Fruit fly (Drosophila melanogaster) whole organism, embryonic: ENCODE results near the gene Muc30E.

ENCODE experiments used
- ATbp ChIP-seq: fragments of 200-800 bp; sonication (Bioruptor generic); optimal IDR thresholded peaks from 2 replicates; lab custom pipeline; 2017; ENCODE audit warnings: missing biosample characterization, mild to moderate bottlenecking, missing genetic modification characterization, missing genetic modification reagents
- Atf6 ChIP-seq: fragments of 200-800 bp; sonication (Bioruptor generic); IDR thresholded peaks from 2 replicates; pipeline ENCODE4 v1.3.6; 2022; ENCODE audit warnings: missing biosample characterization, missing genetic modification characterization
- BEAF-32 ChIP-seq: fragments of 200-800 bp; sonication (Bioruptor generic); optimal IDR thresholded peaks from 3 replicates; lab custom pipeline; 2017; ENCODE audit warnings: missing biosample characterization, missing genetic modification characterization, mild to moderate bottlenecking, moderate library complexity, missing genetic modification reagents
- Bgb ChIP-seq: fragments of 200-800 bp; sonication (Bioruptor generic); IDR thresholded peaks from 2 replicates; pipeline ENCODE4 v1.3.6; 2022; ENCODE audit warnings: missing biosample characterization, missing genetic modification characterization; ENCODE audit not compliant: partially characterized antibody
- CG10209 ChIP-seq: fragments of 200-800 bp; sonication (Bioruptor generic); optimal IDR thresholded peaks from 3 replicates; lab custom pipeline; 2017; ENCODE audit warnings: missing biosample characterization, mild to moderate bottlenecking, missing genetic modification characterization, missing genetic modification reagents
- CG10654 ChIP-seq: fragments of 200-800 bp; sonication (Bioruptor generic); optimal IDR thresholded peaks from 2 replicates; lab custom pipeline; 2016; ENCODE audit warnings: missing biosample characterization, missing genetic modification characterization
- CG12236 ChIP-seq: fragments of 200-800 bp; sonication (Bioruptor generic); optimal IDR thresholded peaks from 2 replicates; lab custom pipeline; 2016; ENCODE audit warnings: missing biosample characterization, missing genetic modification characterization
- CG12769 ChIP-seq: fragments of 200-800 bp; sonication (Bioruptor generic); optimal IDR thresholded peaks from 2 replicates; lab custom pipeline; 2019; ENCODE audit warnings: missing biosample characterization, mild to moderate bottlenecking, missing genetic modification characterization, moderate library complexity
- CG13775 ChIP-seq: fragments of 200-800 bp; sonication (Bioruptor generic); optimal IDR thresholded peaks from 3 replicates; lab custom pipeline; 2017; ENCODE audit warnings: missing biosample characterization, mild to moderate bottlenecking, missing genetic modification characterization
- CG13894 ChIP-seq: fragments of 200-800 bp; sonication (Bioruptor generic); optimal IDR thresholded peaks from 3 replicates; lab custom pipeline; 2018; ENCODE audit warnings: missing biosample characterization, mild to moderate bottlenecking, missing genetic modification characterization, moderate library complexity
- CG1602 ChIP-seq: fragments of 200-800 bp; sonication (Bioruptor generic); optimal IDR thresholded peaks from 3 replicates; lab custom pipeline; 2016; ENCODE audit warnings: missing biosample characterization, missing genetic modification characterization
- CG17829 ChIP-seq: fragments of 200-800 bp; optimal IDR thresholded peaks from 2 replicates; lab custom pipeline; 2019; ENCODE audit warnings: missing biosample characterization, mild to moderate bottlenecking, missing genetic modification characterization, moderate library complexity
- CG18262 ChIP-seq: fragments of 200-800 bp; optimal IDR thresholded peaks from 3 replicates; lab custom pipeline; 2019; ENCODE audit warnings: missing biosample characterization, mild to moderate bottlenecking, missing genetic modification characterization, moderate library complexity
- CG18476 ChIP-seq: fragments of 200-800 bp; sonication (Bioruptor generic); optimal IDR thresholded peaks from 2 replicates; lab custom pipeline; 2016; ENCODE audit warnings: missing biosample characterization, mild to moderate bottlenecking, missing genetic modification characterization
- CG2120 ChIP-seq: fragments of 200-800 bp; sonication (Bioruptor generic); optimal IDR thresholded peaks from 3 replicates; lab custom pipeline; 2016; ENCODE audit warnings: missing biosample characterization, missing genetic modification characterization
- CG2129 ChIP-seq: fragments of 200-800 bp; sonication (Bioruptor generic); IDR thresholded peaks from 2 replicates; pipeline ENCODE4 v1.3.6; 2022; ENCODE audit warnings: missing biosample characterization, missing genetic modification characterization; ENCODE audit not compliant: partially characterized antibody
- CG31224 ChIP-seq: fragments of 200-800 bp; sonication (Bioruptor generic); IDR thresholded peaks from 2 replicates; pipeline ENCODE4 v1.3.6; 2022; ENCODE audit warnings: missing biosample characterization, missing genetic modification characterization
- CG32772 ChIP-seq: fragments of 200-800 bp; sonication (Bioruptor generic); IDR thresholded peaks from 2 replicates; pipeline ENCODE4 v1.3.6; 2022; ENCODE audit warnings: missing biosample characterization, missing genetic modification characterization
- CG4360 ChIP-seq: fragments of 200-800 bp; sonication (Bioruptor generic); IDR thresholded peaks from 2 replicates; pipeline ENCODE4 v1.3.6; 2022; ENCODE audit warnings: missing biosample characterization, missing genetic modification characterization
- CG6254 ChIP-seq: fragments of 200-800 bp; sonication (Bioruptor generic); optimal IDR thresholded peaks from 3 replicates; lab custom pipeline; 2017; ENCODE audit warnings: mild to moderate bottlenecking, missing biosample characterization, missing genetic modification reagents, missing genetic modification characterization
- CG7928 ChIP-seq: fragments of 200-800 bp; sonication (Bioruptor generic); optimal IDR thresholded peaks from 2 replicates; lab custom pipeline; 2017; ENCODE audit warnings: missing biosample characterization, mild to moderate bottlenecking, missing genetic modification characterization
- CHES-1-like ChIP-seq: fragments of 200-800 bp; sonication (Bioruptor generic); optimal IDR thresholded peaks from 2 replicates; lab custom pipeline; 2016; ENCODE audit warnings: missing biosample characterization, missing genetic modification characterization
- D19B ChIP-seq: fragments of 200-800 bp; sonication (Bioruptor generic); optimal IDR thresholded peaks from 2 replicates; lab custom pipeline; 2017; ENCODE audit warnings: missing biosample characterization, mild to moderate bottlenecking, missing genetic modification characterization
- Dll ChIP-seq: fragments of 200-800 bp; sonication (Bioruptor generic); IDR thresholded peaks from 4 replicates; pipeline ENCODE4 v1.3.6; 2022; ENCODE audit warnings: missing biosample characterization, missing genetic modification characterization; ENCODE audit not compliant: partially characterized antibody
- Dref ChIP-seq: fragments of 200-800 bp; sonication (Bioruptor generic); IDR thresholded peaks from 2 replicates; pipeline ENCODE4 v1.3.6; 2022; ENCODE audit warnings: missing biosample characterization, missing genetic modification characterization
- Ets97D ChIP-seq: fragments of 200-800 bp; sonication (Bioruptor generic); optimal IDR thresholded peaks from 3 replicates; lab custom pipeline; 2016; ENCODE audit warnings: missing biosample characterization, missing genetic modification characterization
- HLH54F ChIP-seq: fragments of 200-800 bp; sonication (Bioruptor generic); optimal IDR thresholded peaks from 3 replicates; lab custom pipeline; 2016; ENCODE audit warnings: missing biosample characterization, missing genetic modification characterization
- Meics ChIP-seq: fragments of 200-800 bp; sonication (Bioruptor generic); optimal IDR thresholded peaks from 2 replicates; lab custom pipeline; 2017; ENCODE audit warnings: missing biosample characterization, mild to moderate bottlenecking, missing genetic modification characterization
- NC2β ChIP-seq: fragments of 200-800 bp; sonication (Bioruptor generic); optimal IDR thresholded peaks from 2 replicates; lab custom pipeline; 2016; ENCODE audit warnings: missing biosample characterization, missing genetic modification characterization
- PHDP ChIP-seq: fragments of 200-800 bp; sonication (Bioruptor generic); optimal IDR thresholded peaks from 3 replicates; lab custom pipeline; 2018; ENCODE audit warnings: missing biosample characterization, mild to moderate bottlenecking, missing genetic modification characterization, moderate library complexity
- Scr ChIP-seq: fragments of 200-800 bp; sonication (Bioruptor generic); IDR thresholded peaks from 2 replicates; pipeline ENCODE4 v1.3.6; 2022; ENCODE audit warnings: missing biosample characterization, missing genetic modification characterization; ENCODE audit not compliant: partially characterized antibody
- Six4 ChIP-seq: fragments of 200-800 bp; sonication (Bioruptor generic); optimal IDR thresholded peaks from 2 replicates; lab custom pipeline; 2016; ENCODE audit warnings: missing biosample characterization, missing genetic modification characterization
- Sox102F ChIP-seq: fragments of 200-800 bp; sonication (Bioruptor generic); optimal IDR thresholded peaks from 2 replicates; lab custom pipeline; 2018; ENCODE audit warnings: missing biosample characterization, mild to moderate bottlenecking, missing genetic modification characterization, moderate library complexity
- Sry-β ChIP-seq: fragments of 200-800 bp; sonication (Bioruptor generic); optimal IDR thresholded peaks from 2 replicates; lab custom pipeline; 2018; ENCODE audit warnings: missing biosample characterization, mild to moderate bottlenecking, missing genetic modification characterization, moderate library complexity
- Ssrp ChIP-seq: fragments of 200-800 bp; sonication (Bioruptor generic); optimal IDR thresholded peaks from 2 replicates; lab custom pipeline; 2018; ENCODE audit warnings: missing biosample characterization, mild to moderate bottlenecking, missing genetic modification characterization, moderate library complexity
- TFAM ChIP-seq: fragments of 200-800 bp; sonication (Bioruptor generic); optimal IDR thresholded peaks from 2 replicates; lab custom pipeline; 2017; ENCODE audit warnings: missing biosample characterization, missing genetic modification characterization, inconsistent platforms
- al ChIP-seq: fragments of 200-800 bp; sonication (Bioruptor generic); IDR thresholded peaks from 2 replicates; pipeline ENCODE4 v1.3.6; 2022; ENCODE audit warnings: missing biosample characterization, missing genetic modification characterization
- amos ChIP-seq: fragments of 200-800 bp; sonication (Bioruptor generic); IDR thresholded peaks from 2 replicates; pipeline ENCODE4 v1.3.6; 2022; ENCODE audit warnings: missing biosample characterization, missing genetic modification characterization; ENCODE audit not compliant: partially characterized antibody
- cg ChIP-seq: fragments of 200-800 bp; sonication (Bioruptor generic); optimal IDR thresholded peaks from 3 replicates; lab custom pipeline; 2019; ENCODE audit warnings: missing biosample characterization, mild to moderate bottlenecking, missing genetic modification characterization, moderate library complexity
- eyg ChIP-seq: fragments of 200-800 bp; sonication (Bioruptor generic); optimal IDR thresholded peaks from 3 replicates; lab custom pipeline; 2016; ENCODE audit warnings: missing biosample characterization, missing genetic modification characterization
- gsb ChIP-seq: fragments of 200-800 bp; sonication (Bioruptor generic); IDR thresholded peaks from 2 replicates; pipeline ENCODE4 v1.3.6; 2022; ENCODE audit warnings: missing biosample characterization, missing genetic modification characterization
- her ChIP-seq: fragments of 200-800 bp; sonication (Bioruptor generic); optimal IDR thresholded peaks from 2 replicates; lab custom pipeline; 2016; ENCODE audit warnings: missing biosample characterization, missing genetic modification characterization
- hkb ChIP-seq, 2 experiments: fragments of 200-800 bp in 1 of 2; fragments of >200 bp in 1 of 2; sonication (Bioruptor generic) in 1 of 2; IDR thresholded peaks in 1 of 2; optimal IDR thresholded peaks in 1 of 2; 2 replicates each; pipeline versions ENCODE4 v1.3.6 to Lab custom; 2017 to 2022; ENCODE audit warnings: missing biosample characterization in 1 of 2, missing genetic modification characterization in 1 of 2
- luna ChIP-seq: fragments of 200-800 bp; sonication (Bioruptor generic); optimal IDR thresholded peaks from 2 replicates; lab custom pipeline; 2016; ENCODE audit warnings: missing biosample characterization, missing genetic modification characterization
- nau ChIP-seq: fragments of 200-800 bp; sonication (Bioruptor generic); optimal IDR thresholded peaks from 3 replicates; lab custom pipeline; 2017; ENCODE audit warnings: missing biosample characterization, mild to moderate bottlenecking, missing genetic modification characterization, missing genetic modification reagents
- nerfin-2 ChIP-seq: fragments of 200-800 bp; sonication (Bioruptor generic); IDR thresholded peaks from 2 replicates; pipeline ENCODE4 v1.3.6; 2022; ENCODE audit warnings: missing biosample characterization, missing genetic modification characterization; ENCODE audit not compliant: partially characterized antibody
- oc ChIP-seq: fragments of 200-800 bp; sonication (Bioruptor generic); optimal IDR thresholded peaks from 2 replicates; lab custom pipeline; 2018; ENCODE audit warnings: missing biosample characterization, mild to moderate bottlenecking, missing genetic modification characterization, moderate library complexity
- run ChIP-seq: fragments of 200-800 bp; sonication (Bioruptor generic); optimal IDR thresholded peaks from 3 replicates; lab custom pipeline; 2018; ENCODE audit warnings: missing biosample characterization, mild to moderate bottlenecking, missing genetic modification characterization
- tna ChIP-seq: fragments of 200-800 bp; sonication (Bioruptor generic); IDR thresholded peaks from 2 replicates; pipeline ENCODE4 v1.3.6; 2022; ENCODE audit warnings: missing biosample characterization, missing genetic modification characterization; ENCODE audit not compliant: partially characterized antibody
- trem ChIP-seq: fragments of 200-800 bp; optimal IDR thresholded peaks from 3 replicates; lab custom pipeline; 2019; ENCODE audit warnings: missing biosample characterization, mild to moderate bottlenecking, missing genetic modification characterization, moderate library complexity

Gene Muc30E

dm6 chr2L:9893183-9893582 lies 9.7 kb downstream of the Muc30E start, which contains the start of gene mtDNA-helicase (continued):
- TF ChIP-seq Dll (GFP tag; lab: Robert Waterston, UW): peak; percentile 72; the same call in 3 of the 4 replicates
- no peak for TF ChIP-seq TFAM (GFP tag; lab: Kevin White, UChicago)
- no peak for TF ChIP-seq ATbp (GFP tag; lab: Kevin White, UChicago)
- TF ChIP-seq CG7928 (GFP tag; lab: Kevin White, UChicago): no peak
- no peak for TF ChIP-seq CG31224 (GFP tag; lab: Robert Waterston, UW)
- no peak for TF ChIP-seq PHDP (tag; lab: Kevin White, UChicago)
- no peak for TF ChIP-seq CG6254 (GFP tag; lab: Kevin White, UChicago)
- TF ChIP-seq CG32772 (GFP tag; lab: Robert Waterston, UW): no peak
- TF ChIP-seq Bgb (GFP tag; lab: Robert Waterston, UW): peak; percentile 57
- peak; percentile 58 for TF ChIP-seq BEAF-32 (GFP tag; lab: Kevin White, UChicago)
- TF ChIP-seq CG18262 (tag; lab: Kevin White, UChicago): no peak
- no peak for TF ChIP-seq Atf6
- TF ChIP-seq CG13775 (GFP tag; lab: Kevin White, UChicago): no peak
- TF ChIP-seq her (GFP tag; lab: Kevin White, UChicago): no peak
- TF ChIP-seq Ssrp: no peak
- TF ChIP-seq nerfin-2 (GFP tag; lab: Robert Waterston, UW): 0 out of 2 replicates have a peak, but pooled peaks have one; percentile 41
- no peak for TF ChIP-seq luna (GFP tag; lab: Kevin White, UChicago)
- no peak for TF ChIP-seq oc
- peak; percentile 6 for TF ChIP-seq CHES-1-like (GFP tag; lab: Kevin White, UChicago)
- TF ChIP-seq Dref: peak; percentile 72
- TF ChIP-seq CG1602 (GFP tag; lab: Kevin White, UChicago): no peak
- TF ChIP-seq Six4 (GFP tag; lab: Kevin White, UChicago): no peak
- no peak for TF ChIP-seq CG2129 (GFP tag; lab: Robert Waterston, UW)
- no peak for TF ChIP-seq run
- TF ChIP-seq NC2β: no peak
- no peak for TF ChIP-seq CG4360
- TF ChIP-seq cg (GFP tag; lab: Kevin White, UChicago): no peak
- peak; percentile 0 for TF ChIP-seq CG2120 (GFP tag; lab: Kevin White, UChicago)
- TF ChIP-seq Meics: no peak
- TF ChIP-seq CG12236: no peak
- TF ChIP-seq eyg (GFP tag; lab: Kevin White, UChicago): no peak
- no peak for TF ChIP-seq CG10209
- no peak for TF ChIP-seq al (GFP tag; lab: Robert Waterston, UW)
- TF ChIP-seq CG10654 (GFP tag; lab: Kevin White, UChicago): no peak
- TF ChIP-seq Sox102F: no peak
- TF ChIP-seq gsb: no peak
- no peak for TF ChIP-seq CG17829 (tag; lab: Kevin White, UChicago)
- TF ChIP-seq nau: no peak
- TF ChIP-seq amos (GFP tag; lab: Robert Waterston, UW): peak; percentile 33; the same call in 1 of the 2 replicates
- no peak for TF ChIP-seq CG18476 (GFP tag; lab: Kevin White, UChicago)
- TF ChIP-seq HLH54F: no peak
- peak; percentile 51 for TF ChIP-seq tna
- TF ChIP-seq Ets97D (GFP tag; lab: Kevin White, UChicago): no peak
- no peak for TF ChIP-seq CG12769 (tag; lab: Kevin White, UChicago)
- TF ChIP-seq Sry-β (GFP tag; lab: Kevin White, UChicago): no peak
- peak; percentile 62 for TF ChIP-seq Scr (GFP tag; lab: Robert Waterston, UW)
- TF ChIP-seq trem: peak; percentile 1
- no peak for TF ChIP-seq D19B (GFP tag; lab: Kevin White, UChicago)
- TF ChIP-seq CG13894 (tag; lab: Kevin White, UChicago): no peak
- no peak for TF ChIP-seq hkb (optimal IDR thresholded peaks at IDR 0.05; lab: Kevin White, UChicago)
- peak; percentile 35; the same call in 1 of the 2 replicates for TF ChIP-seq hkb (GFP tag; IDR thresholded peaks at IDR 0.05; lab: Robert Waterston, UW)
